Worm (Caenorhabditis elegans): ENCODE data around the gene F02C9.2.

DNA sequence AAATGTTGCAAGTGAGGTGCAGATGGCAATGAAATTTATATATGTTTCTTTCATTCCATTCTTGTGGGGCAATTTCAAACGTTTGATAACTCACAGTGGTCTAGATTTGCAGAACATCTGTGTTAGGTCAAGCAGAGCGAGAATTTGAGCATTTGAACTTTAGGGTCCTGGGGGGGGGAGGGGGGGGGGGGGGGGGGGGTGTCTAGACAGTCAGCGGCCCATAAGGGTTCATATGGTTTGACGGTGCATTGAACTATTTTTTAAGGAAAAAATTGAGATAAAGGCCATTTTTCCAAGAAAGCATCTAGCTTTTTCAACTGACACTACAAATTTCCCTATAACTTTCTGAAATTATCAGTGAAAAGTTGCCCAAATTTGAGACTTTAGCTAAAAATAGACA is 52.4 kb downstream of the F02C9.2 start:
- TF ChIP-seq mdl-1 (tag; optimal IDR thresholded peaks at IDR 0.05) (no peak), unc-62 (GFP tag; optimal IDR thresholded peaks at IDR 0.05) (no peak), lsy-2 (tag; optimal IDR thresholded peaks at IDR 0.05) (no peak), ama-1 (optimal IDR thresholded peaks at IDR 0.05) (no peak), elt-3 (tag; optimal IDR thresholded peaks at IDR 0.05) (no peak), blmp-1 (tag; optimal IDR thresholded peaks at IDR 0.05; ENCODE audit: insufficient read depth) (no peak), nhr-237 (tag; optimal IDR thresholded peaks at IDR 0.05) (no peak), fos-1 (tag; optimal IDR thresholded peaks at IDR 0.05) (no peak), ztf-11 (tag; optimal IDR thresholded peaks at IDR 0.05) (no peak), snpc-4 (tag; optimal IDR thresholded peaks at IDR 0.05) (no peak), mab-5 (tag; optimal IDR thresholded peaks at IDR 0.05) (no peak)

Data from whole organism, L2 larva.